Fruit fly (Drosophila melanogaster): ENCODE data around the gene Hsp23.
A peak's percentile ranks its signal among the peaks of the same experiment; 100 is the strongest.

The Hsp23 gene

dm6 chr3L:9335711-9336110 lies 46.0 kb upstream of the Hsp23 start (continued):
- TF ChIP-seq TFAM (GFP tag; optimal IDR thresholded peaks at IDR 0.05) = no peak
- TF ChIP-seq tx (GFP tag; optimal IDR thresholded peaks at IDR 0.05) = no peak
- TF ChIP-seq CG34422 (GFP tag; IDR thresholded peaks at IDR 0.05) = no peak; the same call in 2 of the 3 replicates
- no peak for TF ChIP-seq CG7839 (tag; optimal IDR thresholded peaks at IDR 0.05)
- peak; percentile 98 for TF ChIP-seq crol (GFP tag; IDR thresholded peaks at IDR 0.05)
- no peak for TF ChIP-seq CG2199 (GFP tag; IDR thresholded peaks at IDR 0.05)
- peak; percentile 61; the same call in 1 of the 2 replicates for TF ChIP-seq GATAe (GFP tag; conservative IDR thresholded peaks at IDR 0.05)
- no peak for TF ChIP-seq CG14965 (GFP tag; optimal IDR thresholded peaks at IDR 0.05; ENCODE audit: borderline replicate concordance)
- no peak for TF ChIP-seq CG12391 (tag; optimal IDR thresholded peaks at IDR 0.05)
- TF ChIP-seq MTF-1 (GFP tag; optimal IDR thresholded peaks at IDR 0.05; ENCODE audit: borderline replicate concordance) = no peak
- TF ChIP-seq CG14860 (GFP tag; IDR thresholded peaks at IDR 0.05; ENCODE audit: partially characterized antibody) = no peak
- no peak for TF ChIP-seq zfh2 (GFP tag; optimal IDR thresholded peaks at IDR 0.05)
- no peak for TF ChIP-seq CG10209 (GFP tag; optimal IDR thresholded peaks at IDR 0.05)
- no peak for TF ChIP-seq CG10267 (tag; optimal IDR thresholded peaks at IDR 0.05)
- TF ChIP-seq CG7786 (GFP tag; optimal IDR thresholded peaks at IDR 0.05) = no peak
- TF ChIP-seq sug (tag; optimal IDR thresholded peaks at IDR 0.05) = peak; percentile 65
- no peak for TF ChIP-seq dmrt99B (tag; optimal IDR thresholded peaks at IDR 0.05)
- TF ChIP-seq prd (optimal IDR thresholded peaks at IDR 0.05) = no peak
- no peak for TF ChIP-seq prd (GFP tag; IDR thresholded peaks at IDR 0.05)
- TF ChIP-seq fru (optimal IDR thresholded peaks at IDR 0.05) = no peak
- TF ChIP-seq CG2889 (GFP tag; IDR thresholded peaks at IDR 0.05) = no peak
- TF ChIP-seq CG30020 (tag; optimal IDR thresholded peaks at IDR 0.05) = no peak
- no peak for TF ChIP-seq CG2129 (GFP tag; IDR thresholded peaks at IDR 0.05; ENCODE audit: partially characterized antibody)
- TF ChIP-seq ftz-f1 (GFP tag; optimal IDR thresholded peaks at IDR 0.05) = no peak
- no peak for TF ChIP-seq CG8388 (GFP tag; optimal IDR thresholded peaks at IDR 0.05)
- TF ChIP-seq hth (optimal IDR thresholded peaks at IDR 0.05) = no peak
- TF ChIP-seq CG4404 (GFP tag; IDR thresholded peaks at IDR 0.05) = no peak
- no peak for TF ChIP-seq CG1792 (GFP tag; optimal IDR thresholded peaks at IDR 0.05)
- TF ChIP-seq Tbp (GFP tag; optimal IDR thresholded peaks at IDR 0.05) = no peak
- TF ChIP-seq CG6272 (GFP tag; IDR thresholded peaks at IDR 0.05) = no peak
- no peak for TF ChIP-seq tup (GFP tag; optimal IDR thresholded peaks at IDR 0.05)
- no peak for TF ChIP-seq CG1233 (GFP tag; optimal IDR thresholded peaks at IDR 0.05)
- TF ChIP-seq sima (GFP tag; optimal IDR thresholded peaks at IDR 0.05) = no peak
- no peak for TF ChIP-seq croc (GFP tag; conservative IDR thresholded peaks at IDR 0.05)
- TF ChIP-seq dmrt11E (tag; optimal IDR thresholded peaks at IDR 0.05) = no peak
- no peak for TF ChIP-seq CG10274 (GFP tag; optimal IDR thresholded peaks at IDR 0.05)
- no peak for TF ChIP-seq Max (GFP tag; optimal IDR thresholded peaks at IDR 0.05)
- no peak for TF ChIP-seq jumu (GFP tag; optimal IDR thresholded peaks at IDR 0.05)
- no peak for TF ChIP-seq CG15601 (tag; optimal IDR thresholded peaks at IDR 0.05)
- no peak for TF ChIP-seq B-H1 (GFP tag; IDR thresholded peaks at IDR 0.05)
- peak in 1 of 2 experiments; percentile 50 for TF ChIP-seq Eip74EF (GFP tag; optimal IDR thresholded peaks at IDR 0.05)
- TF ChIP-seq Hr78 (GFP tag; optimal IDR thresholded peaks at IDR 0.05) = peak in 1 of 2 experiments; percentile 39
- TF ChIP-seq gsb (GFP tag; IDR thresholded peaks at IDR 0.05) = no peak
- no peak for TF ChIP-seq CG16779 (GFP tag; IDR thresholded peaks at IDR 0.05)
- no peak; the same call in 1 of the 2 replicates for TF ChIP-seq CG11247 (GFP tag; IDR thresholded peaks at IDR 0.05)
- TF ChIP-seq Vsx1 (GFP tag; optimal IDR thresholded peaks at IDR 0.05) = no peak
- TF ChIP-seq salm (tag; optimal IDR thresholded peaks at IDR 0.05) = no peak
- no peak for TF ChIP-seq hbn (GFP tag; IDR thresholded peaks at IDR 0.05; ENCODE audit: partially characterized antibody)
- TF ChIP-seq CG1529 (GFP tag; optimal IDR thresholded peaks at IDR 0.05) = no peak
- TF ChIP-seq CG1603 (tag; optimal IDR thresholded peaks at IDR 0.05) = no peak
- no peak for TF ChIP-seq run (tag; optimal IDR thresholded peaks at IDR 0.05)
- peak; percentile 64; the same call in 1 of the 3 replicates for TF ChIP-seq CG6175 (GFP tag; IDR thresholded peaks at IDR 0.05)

Data from whole organism, embryonic.